Fruit fly (Drosophila melanogaster): Measurements from ENCODE around the gene Wnk.

Wnk gene

DNA sequence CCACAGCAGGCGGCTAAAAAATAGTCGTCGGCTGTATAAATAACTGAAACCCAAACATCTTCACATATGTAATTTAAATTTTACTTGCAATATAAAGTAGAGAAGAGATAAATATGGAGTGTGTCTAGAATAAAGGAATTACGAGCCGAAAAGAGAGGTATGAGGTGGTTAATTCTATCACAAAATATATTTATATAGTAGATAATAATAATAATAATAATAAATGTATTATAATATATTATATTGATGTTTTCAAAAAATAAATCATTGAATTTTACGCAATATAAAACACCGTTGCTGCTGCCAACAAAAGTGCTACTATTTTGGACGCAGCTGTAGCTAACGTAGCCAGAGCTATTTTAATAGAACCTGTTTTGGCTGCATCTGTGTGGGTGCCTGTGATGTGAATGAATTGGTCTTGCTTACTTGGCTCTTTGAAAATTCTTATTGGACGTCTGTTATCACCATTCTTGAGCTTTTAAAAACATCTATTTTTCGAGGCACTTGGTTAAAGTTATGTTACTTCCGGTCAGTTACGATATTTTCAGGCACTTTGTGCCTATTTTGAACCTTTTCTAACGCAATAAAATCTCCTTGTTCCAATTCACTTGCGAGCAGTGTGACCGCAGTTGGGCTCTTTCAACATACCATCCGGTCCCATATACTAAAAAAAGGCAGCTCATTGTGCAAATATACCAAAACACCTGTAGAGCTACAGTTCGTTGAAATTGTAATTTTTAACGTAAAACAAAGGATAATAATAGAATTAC, 57.7 kb downstream of the Wnk start, which contains the start of gene Hr78:
Hr78 (minus strand) TSS at position 630 of the 770 bp plus-strand sequence.
- TF ChIP-seq CG10209 (GFP tag; optimal IDR thresholded peaks at IDR 0.05) = peak; percentile 88
- TF ChIP-seq Hsf (GFP tag; optimal IDR thresholded peaks at IDR 0.05) = peak; percentile 14
- TF ChIP-seq Bgb (GFP tag; IDR thresholded peaks at IDR 0.05; ENCODE audit: partially characterized antibody) = no peak
- peak; percentile 62 for TF ChIP-seq CG8281 (tag; optimal IDR thresholded peaks at IDR 0.05)
- no peak for TF ChIP-seq CG7963 (GFP tag; IDR thresholded peaks at IDR 0.05; ENCODE audit: partially characterized antibody)
- TF ChIP-seq Jarid2 (GFP tag; optimal IDR thresholded peaks at IDR 0.05) = peak; percentile 50
- TF ChIP-seq Myb (GFP tag; optimal IDR thresholded peaks at IDR 0.05) = peak; percentile 9
- TF ChIP-seq en (GFP tag; optimal IDR thresholded peaks at IDR 0.05) = no peak
- TF ChIP-seq CG31365 (tag; optimal IDR thresholded peaks at IDR 0.05) = no peak
- TF ChIP-seq vfl (GFP tag; optimal IDR thresholded peaks at IDR 0.05) = no peak
- no peak for TF ChIP-seq fru (optimal IDR thresholded peaks at IDR 0.05)
- TF ChIP-seq nau (GFP tag; optimal IDR thresholded peaks at IDR 0.05) = no peak
- peak; percentile 49; the same call in 2 of the 4 replicates for TF ChIP-seq Gug (GFP tag; IDR thresholded peaks at IDR 0.05)
- TF ChIP-seq CG16863 (GFP tag; optimal IDR thresholded peaks at IDR 0.05) = no peak
- peak; percentile 57 for TF ChIP-seq CG1529 (GFP tag; optimal IDR thresholded peaks at IDR 0.05)
- peak; percentile 41 for TF ChIP-seq CG4360 (GFP tag; IDR thresholded peaks at IDR 0.05)
- TF ChIP-seq Hand (GFP tag; optimal IDR thresholded peaks at IDR 0.05) = peak; percentile 86
- TF ChIP-seq CG15601 (tag; optimal IDR thresholded peaks at IDR 0.05) = peak; percentile 74
- peak; percentile 58 for TF ChIP-seq CG12155 (GFP tag; optimal IDR thresholded peaks at IDR 0.05)
- no peak for TF ChIP-seq usp (GFP tag; optimal IDR thresholded peaks at IDR 0.05)
- peak; percentile 84 for TF ChIP-seq salm (tag; optimal IDR thresholded peaks at IDR 0.05)
- TF ChIP-seq D19B (GFP tag; optimal IDR thresholded peaks at IDR 0.05) = peak; percentile 69
- TF ChIP-seq Ravus (GFP tag; IDR thresholded peaks at IDR 0.05) = no peak; the same call in 1 of the 2 replicates
- TF ChIP-seq crol (GFP tag; IDR thresholded peaks at IDR 0.05) = no peak
- TF ChIP-seq Antp (GFP tag; optimal IDR thresholded peaks at IDR 0.05) = no peak
- TF ChIP-seq HLH54F (GFP tag; optimal IDR thresholded peaks at IDR 0.05) = peak; percentile 2
- TF ChIP-seq CG7372 (GFP tag; IDR thresholded peaks at IDR 0.05) = peak; percentile 66
- TF ChIP-seq Poxn (GFP tag; IDR thresholded peaks at IDR 0.05) = no peak
- TF ChIP-seq Usf (GFP tag; optimal IDR thresholded peaks at IDR 0.05) = peak; percentile 54
- TF ChIP-seq CG1832 (GFP tag; optimal IDR thresholded peaks at IDR 0.05) = no peak
- TF ChIP-seq Spps (tag; optimal IDR thresholded peaks at IDR 0.05) = peak; percentile 59
- peak; percentile 88 for TF ChIP-seq gfzf (GFP tag; optimal IDR thresholded peaks at IDR 0.05)
- TF ChIP-seq lov (optimal IDR thresholded peaks at IDR 0.05) = no peak
- 0 out of 3 replicates have a peak, but pooled peaks have one; percentile 54 for TF ChIP-seq lov (GFP tag; IDR thresholded peaks at IDR 0.05)
- no peak for TF ChIP-seq CG6272 (GFP tag; IDR thresholded peaks at IDR 0.05)
- no peak for TF ChIP-seq Ets65A (GFP tag)
- peak; percentile 46 for TF ChIP-seq ewg (GFP tag; optimal IDR thresholded peaks at IDR 0.05)
- peak; percentile 91 for TF ChIP-seq lab (GFP tag; optimal IDR thresholded peaks at IDR 0.05)
- peak; percentile 80 to 81 for TF ChIP-seq bsh (GFP tag; optimal IDR thresholded peaks at IDR 0.05)
- no peak for TF ChIP-seq CG4730 (GFP tag; IDR thresholded peaks at IDR 0.05)
- TF ChIP-seq ro (GFP tag; IDR thresholded peaks at IDR 0.05) = no peak
- TF ChIP-seq ci (GFP tag; IDR thresholded peaks at IDR 0.05) = peak; percentile 80; the same call in 2 of the 3 replicates
- peak; percentile 73 for TF ChIP-seq CG2875 (GFP tag; optimal IDR thresholded peaks at IDR 0.05)
- TF ChIP-seq nom (GFP tag; optimal IDR thresholded peaks at IDR 0.05) = peak; percentile 75
- peak; percentile 71 for TF ChIP-seq CG7271 (tag; optimal IDR thresholded peaks at IDR 0.05)
- peak; percentile 90 for TF ChIP-seq Meics (GFP tag; optimal IDR thresholded peaks at IDR 0.05)
- peak; percentile 44; the same call in 1 of the 2 replicates for TF ChIP-seq E2f2 (GFP tag; IDR thresholded peaks at IDR 0.05)
- peak; percentile 46; the same call in 1 of the 3 replicates for TF ChIP-seq otp (GFP tag; IDR thresholded peaks at IDR 0.05)
- no peak for TF ChIP-seq pros (GFP tag; optimal IDR thresholded peaks at IDR 0.05)
